Worm (Caenorhabditis elegans) whole organism, L4 larva: Measurements from ENCODE around the gene nhr-208.

Experiments used
- T26A8.4 ChIP-seq: fragments of 200-800 bp; sonication (Bioruptor generic); IDR thresholded peaks from 2 replicates; pipeline ENCODE4 v1.3.6; 2022; ENCODE audit warnings: missing genetic modification characterization, missing compliant biosample characterization
- Y5F2A.4 ChIP-seq: fragments of 200-800 bp; sonication (Bioruptor generic); optimal IDR thresholded peaks from 2 replicates; lab custom pipeline; 2018; ENCODE audit warnings: mild to moderate bottlenecking, missing genetic modification characterization, missing compliant biosample characterization
- aha-1 ChIP-seq: fragments of 150-350 bp; peaks from one replicate; lab custom pipeline; 2014; ENCODE audit warnings: missing biosample characterization, missing genetic modification characterization
- ceh-44 ChIP-seq: fragments of 200-800 bp; sonication (Bioruptor generic); IDR thresholded peaks from 2 replicates; pipeline ENCODE4 v1.3.6; 2022; ENCODE audit warnings: missing genetic modification reagents, missing genetic modification characterization, missing compliant biosample characterization
- daf-12 ChIP-seq: fragments of 150-350 bp; optimal IDR thresholded peaks from 2 replicates; lab custom pipeline; 2014; ENCODE audit warnings: missing biosample characterization, missing genetic modification reagents, missing genetic modification characterization
- daf-16 ChIP-seq, 3 experiments: sonication (generic microtip); optimal IDR thresholded peaks; 2 replicates each; lab custom pipeline; 2016 to 2017; ENCODE audit warnings: missing genetic modification characterization in 3 of 3, missing genetic modification reagents in 3 of 3, mild to moderate bottlenecking in 2 of 3, missing compliant biosample characterization in 2 of 3, missing biosample characterization in 1 of 3, moderate library complexity in 1 of 3
- daf-19 ChIP-seq: fragments of 200-800 bp; sonication (Bioruptor generic); conservative IDR thresholded peaks from 2 replicates; pipeline ENCODE4 v1.3.6; 2022; ENCODE audit warnings: missing genetic modification characterization, missing compliant biosample characterization
- dmd-6 ChIP-seq: fragments of 200-800 bp; sonication (Bioruptor generic); IDR thresholded peaks from 2 replicates; pipeline ENCODE4 v1.3.6; 2022; ENCODE audit warnings: missing genetic modification reagents, missing genetic modification characterization, missing compliant biosample characterization
- dmd-8 ChIP-seq: fragments of 200-800 bp; sonication (Bioruptor generic); IDR thresholded peaks from 2 replicates; pipeline ENCODE4 v1.3.6; 2022; ENCODE audit warnings: missing genetic modification characterization, missing compliant biosample characterization
- duxl-1 ChIP-seq: sonication (generic microtip); optimal IDR thresholded peaks from 2 replicates; lab custom pipeline; 2016; ENCODE audit warnings: mild to moderate bottlenecking, missing genetic modification characterization, moderate library complexity, missing compliant biosample characterization; ENCODE audit not compliant: poor library complexity
- dve-1 ChIP-seq: sonication (generic microtip); optimal IDR thresholded peaks from 2 replicates; lab custom pipeline; 2017; ENCODE audit warnings: antibody characterized with exemption, mild to moderate bottlenecking, missing genetic modification characterization, missing compliant biosample characterization; ENCODE audit not compliant: insufficient read depth
- hif-1 ChIP-seq, 2 experiments: sonication (generic microtip); optimal IDR thresholded peaks; 2 replicates each; lab custom pipeline; 2016 to 2017; ENCODE audit warnings: missing compliant biosample characterization in 2 of 2, missing genetic modification characterization in 2 of 2, missing genetic modification reagents in 2 of 2, missing genotype in 2 of 2, mild to moderate bottlenecking in 1 of 2
- hlh-11 ChIP-seq: fragments of 200-800 bp; sonication (Bioruptor generic); optimal IDR thresholded peaks from 2 replicates; lab custom pipeline; 2018; ENCODE audit warnings: mild to moderate bottlenecking, missing genetic modification characterization, missing compliant biosample characterization
- hmg-1.1 ChIP-seq: fragments of 200-800 bp; sonication (Bioruptor generic); IDR thresholded peaks from 2 replicates; pipeline ENCODE4 v1.3.6; 2022; ENCODE audit warnings: missing genetic modification reagents, missing genetic modification characterization, missing compliant biosample characterization
- jun-1 ChIP-seq: fragments of 150-350 bp; optimal IDR thresholded peaks from 2 replicates; lab custom pipeline; 2014; ENCODE audit warnings: missing biosample characterization, missing genetic modification reagents, missing genetic modification characterization
- lin-15B ChIP-seq: fragments of 150-350 bp; sonication (generic microtip); optimal IDR thresholded peaks from 3 replicates; lab custom pipeline; 2014; ENCODE audit warnings: missing biosample characterization, missing genetic modification characterization
- lin-38 ChIP-seq: fragments of 200-800 bp; sonication (Bioruptor generic); IDR thresholded peaks from 2 replicates; pipeline ENCODE4 v1.3.6; 2022; ENCODE audit warnings: missing genetic modification reagents, missing genetic modification characterization, missing compliant biosample characterization
- lsy-2 ChIP-seq, 2 experiments: fragments of 150-350 bp in 1 of 2; sonication (generic microtip) in 1 of 2; optimal IDR thresholded peaks; 2 replicates each; lab custom pipeline; 2014 to 2017; ENCODE audit warnings: missing biosample characterization in 2 of 2, missing genetic modification characterization in 2 of 2
- mdl-1 ChIP-seq, 2 experiments: fragments of 150-350 bp in 1 of 2; sonication (generic microtip) in 1 of 2; optimal IDR thresholded peaks; 2 replicates each; lab custom pipeline; 2014 to 2017; ENCODE audit warnings: missing biosample characterization in 2 of 2, missing genetic modification characterization in 2 of 2
- mdt-29 ChIP-seq: fragments of 200-800 bp; sonication (Bioruptor generic); IDR thresholded peaks from 2 replicates; pipeline ENCODE4 v1.3.6; 2022; ENCODE audit warnings: missing genetic modification reagents, missing genetic modification characterization, missing compliant biosample characterization
- mep-1 ChIP-seq: fragments of 150-350 bp; sonication (generic microtip); optimal IDR thresholded peaks from 3 replicates; lab custom pipeline; 2014; ENCODE audit warnings: missing biosample characterization, missing genetic modification characterization
- nhr-102 ChIP-seq: sonication (generic microtip); optimal IDR thresholded peaks from 2 replicates; lab custom pipeline; 2016; ENCODE audit warnings: mild to moderate bottlenecking, missing genetic modification characterization, moderate library complexity, missing compliant biosample characterization
- nhr-25 ChIP-seq: sonication (generic microtip); optimal IDR thresholded peaks from 2 replicates; lab custom pipeline; 2017; ENCODE audit warnings: missing genetic modification characterization, mild to moderate bottlenecking, missing compliant biosample characterization, antibody characterized with exemption, moderate library complexity, borderline replicate concordance; ENCODE audit not compliant: insufficient read depth
- nhr-28 ChIP-seq: fragments of 150-350 bp; optimal IDR thresholded peaks from 2 replicates; lab custom pipeline; 2014; ENCODE audit warnings: missing biosample characterization, missing genetic modification characterization
- nhr-41 ChIP-seq: fragments of 200-800 bp; sonication (Bioruptor generic); IDR thresholded peaks from 2 replicates; pipeline ENCODE4 v1.3.6; 2022; ENCODE audit warnings: missing genetic modification reagents, missing genetic modification characterization, missing compliant biosample characterization
- nhr-6 ChIP-seq: fragments of 150-350 bp; optimal IDR thresholded peaks from 2 replicates; lab custom pipeline; 2014; ENCODE audit warnings: missing biosample characterization, missing genetic modification characterization
- nhr-77 ChIP-seq: fragments of 150-350 bp; optimal IDR thresholded peaks from 2 replicates; lab custom pipeline; 2014; ENCODE audit warnings: missing biosample characterization, missing genetic modification characterization
- pqm-1 ChIP-seq: sonication (generic microtip); optimal IDR thresholded peaks from 2 replicates; lab custom pipeline; 2017; ENCODE audit warnings: missing biosample characterization, missing genetic modification characterization
- rbr-2 ChIP-seq: sonication (generic microtip); optimal IDR thresholded peaks from 2 replicates; lab custom pipeline; 2016; ENCODE audit warnings: missing genotype, missing genetic modification characterization, missing compliant biosample characterization
- set-16 ChIP-seq: fragments of 200-800 bp; sonication (Bioruptor generic); IDR thresholded peaks from 2 replicates; pipeline ENCODE4 v1.3.6; 2022; ENCODE audit warnings: missing genetic modification reagents, missing genetic modification characterization, missing compliant biosample characterization
- skn-1 ChIP-seq: fragments of 150-350 bp; optimal IDR thresholded peaks from 2 replicates; lab custom pipeline; 2014; ENCODE audit warnings: missing biosample characterization, missing genetic modification characterization
- snpc-4 ChIP-seq: fragments of 150-350 bp; optimal IDR thresholded peaks from 2 replicates; lab custom pipeline; 2014; ENCODE audit warnings: missing biosample characterization, missing genetic modification characterization
- tag-97 ChIP-seq: fragments of 200-800 bp; sonication (Bioruptor generic); IDR thresholded peaks from 2 replicates; pipeline ENCODE4 v1.3.6; 2022; ENCODE audit warnings: missing genetic modification characterization, missing compliant biosample characterization
- vab-7 ChIP-seq: fragments of 200-800 bp; sonication (Bioruptor generic); IDR thresholded peaks from 2 replicates; pipeline ENCODE4 v1.3.6; 2022; ENCODE audit warnings: missing genetic modification reagents, missing genetic modification characterization, missing compliant biosample characterization
- zip-11 ChIP-seq: fragments of 200-800 bp; sonication (Bioruptor generic); IDR thresholded peaks from 2 replicates; pipeline ENCODE4 v1.3.6; 2022; ENCODE audit warnings: missing genetic modification characterization, missing compliant biosample characterization
- ztf-7 ChIP-seq: fragments of 150-350 bp; optimal IDR thresholded peaks from 2 replicates; lab custom pipeline; 2014; ENCODE audit warnings: missing biosample characterization, missing genetic modification characterization

Gene nhr-208

DNA sequence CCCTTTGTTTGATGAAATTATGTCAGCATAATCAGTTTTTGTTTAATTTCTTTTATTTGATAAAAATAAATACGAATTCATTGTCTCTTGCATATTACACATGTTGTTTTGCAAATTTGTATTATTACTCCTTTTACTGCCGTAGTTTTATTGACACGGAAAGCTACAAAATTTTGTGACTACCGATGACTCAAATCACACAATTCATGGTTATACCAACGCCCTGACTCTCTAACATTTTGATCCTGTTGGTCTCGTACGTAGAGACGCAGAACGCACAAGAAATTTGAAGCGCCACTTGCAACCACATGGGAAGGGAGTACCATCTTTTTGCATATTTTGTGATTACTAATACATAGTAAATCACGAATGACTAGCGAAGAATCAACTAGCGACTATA, 1.7 kb downstream of the nhr-208 start, which contains the start of gene nhr-207:
nhr-207 (plus strand) TSS at position 282 of the 400 bp plus-strand sequence.
- no peak for TF ChIP-seq nhr-41 (GFP tag; lab: Robert Waterston, UW)
- TF ChIP-seq nhr-102 (tag; lab: Kevin White, UChicago): peak; percentile 54
- peak; percentile 85 for TF ChIP-seq dmd-6 (GFP tag; lab: Robert Waterston, UW)
- TF ChIP-seq lin-38 (GFP tag; lab: Robert Waterston, UW): no peak
- TF ChIP-seq mdl-1 (tag; optimal IDR thresholded peaks at IDR 0.05; lab: Kevin White, UChicago): peak in 1 of 2 experiments; percentile 71
- TF ChIP-seq nhr-28 (tag; lab: Kevin White, UChicago): peak; percentile 95
- TF ChIP-seq set-16 (GFP tag; lab: Robert Waterston, UW): no peak
- no peak for TF ChIP-seq Y5F2A.4 (GFP tag; lab: Kevin White, UChicago)
- peak; percentile 39 for TF ChIP-seq hlh-11 (tag; lab: Kevin White, UChicago)
- TF ChIP-seq dve-1: peak; percentile 45
- TF ChIP-seq dmd-8 (GFP tag; lab: Robert Waterston, UW): no peak
- peak; percentile 85 for TF ChIP-seq nhr-6
- no peak for TF ChIP-seq mdt-29 (GFP tag; lab: Robert Waterston, UW)
- peak; percentile 20 for TF ChIP-seq nhr-77 (tag; lab: Kevin White, UChicago)
- TF ChIP-seq lsy-2 (tag; optimal IDR thresholded peaks at IDR 0.05; lab: Kevin White, UChicago): no peak
- TF ChIP-seq daf-16 (GFP tag; optimal IDR thresholded peaks at IDR 0.05; lab: Kevin White, UChicago): no peak
- peak; percentile 51 for TF ChIP-seq daf-16 (tag; optimal IDR thresholded peaks at IDR 0.05; lab: Kevin White, UChicago)
- TF ChIP-seq, all 104 proteins: peak for 9

DNA sequence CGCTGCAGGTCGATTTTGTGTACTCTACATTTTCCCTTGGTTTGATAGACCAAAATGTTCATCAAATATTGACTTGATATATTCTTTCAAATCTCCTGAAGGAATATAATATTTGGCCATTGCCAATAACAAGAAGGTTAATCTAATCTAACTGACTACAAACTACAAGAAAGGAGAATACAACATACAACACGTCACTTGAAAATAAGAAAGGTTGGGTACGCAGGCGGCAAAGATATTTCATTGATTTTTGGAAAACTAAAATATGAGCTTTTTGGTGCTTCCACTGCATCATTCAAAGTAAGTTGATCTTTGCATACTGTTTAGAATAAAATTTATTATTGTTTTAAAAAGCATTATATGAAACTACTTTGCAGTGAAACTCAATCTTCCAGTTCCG, 4.0 kb downstream of the nhr-208 start, which contains the start of gene nhr-209:
nhr-209 (plus strand) TSS at position 27 of the 400 bp plus-strand sequence.
- TF ChIP-seq nhr-28 (tag; lab: Kevin White, UChicago) (peak; percentile 82), snpc-4 (no peak)

- TF ChIP-seq skn-1 (tag; lab: Kevin White, UChicago): no peak
- TF ChIP-seq lsy-2 (tag; optimal IDR thresholded peaks at IDR 0.05; lab: Kevin White, UChicago): peak in 1 of 2 experiments; percentile 49
- TF ChIP-seq nhr-28 (tag; lab: Kevin White, UChicago): peak; percentile 39
- peak; percentile 20 for TF ChIP-seq mep-1 (tag; lab: Kevin White, UChicago)
- TF ChIP-seq daf-12 (tag; lab: Kevin White, UChicago): no peak
- TF ChIP-seq lin-15B (tag; lab: Kevin White, UChicago): no peak
- TF ChIP-seq dve-1: peak; percentile 48
- no peak for TF ChIP-seq snpc-4
- peak in 1 of 2 experiments; percentile 62 for TF ChIP-seq hif-1 (tag; optimal IDR thresholded peaks at IDR 0.05; lab: Kevin White, UChicago)
- peak; percentile 52 for TF ChIP-seq aha-1 (tag; lab: Kevin White, UChicago)
- no peak for TF ChIP-seq rbr-2 (tag; lab: Kevin White, UChicago)
- TF ChIP-seq ztf-7 (tag; lab: Kevin White, UChicago): no peak
- TF ChIP-seq jun-1: no peak
- TF ChIP-seq hmg-1.1 (GFP tag; lab: Robert Waterston, UW): peak; percentile 52; the same call in 1 of the 2 replicates
- TF ChIP-seq daf-19 (GFP tag; lab: Robert Waterston, UW): no peak
- TF ChIP-seq duxl-1: no peak
- no peak for TF ChIP-seq lin-38 (GFP tag; lab: Robert Waterston, UW)
- TF ChIP-seq vab-7 (GFP tag; lab: Robert Waterston, UW): no peak
- TF ChIP-seq set-16 (GFP tag; lab: Robert Waterston, UW): no peak
- TF ChIP-seq zip-11: no peak
- no peak for TF ChIP-seq daf-16 (GFP tag; optimal IDR thresholded peaks at IDR 0.05; lab: Kevin White, UChicago)
- TF ChIP-seq daf-16 (tag; optimal IDR thresholded peaks at IDR 0.05; lab: Kevin White, UChicago): peak; percentile 33
- no peak for TF ChIP-seq T26A8.4 (GFP tag; lab: Robert Waterston, UW)
- no peak for TF ChIP-seq ceh-44
- peak; percentile 81 for TF ChIP-seq nhr-6
- peak; percentile 4 for TF ChIP-seq pqm-1 (tag; lab: Kevin White, UChicago)
- no peak for TF ChIP-seq tag-97 (GFP tag; lab: Robert Waterston, UW)
- TF ChIP-seq dmd-6 (GFP tag; lab: Robert Waterston, UW): peak; percentile 6; the same call in 1 of the 2 replicates
- TF ChIP-seq nhr-25 (tag; lab: Kevin White, UChicago): no peak
- TF ChIP-seq, all 104 proteins: peak for 11
Measured at ce11 chrV:12100794-12101343, 6.8 kb downstream of the nhr-208 start, which contains the start of gene nhr-154. Gene nhr-154 (plus strand): TSS chrV:12101293.
